Fruit fly (Drosophila melanogaster): Measurements from ENCODE around the gene Syn.

Gene Syn

DNA sequence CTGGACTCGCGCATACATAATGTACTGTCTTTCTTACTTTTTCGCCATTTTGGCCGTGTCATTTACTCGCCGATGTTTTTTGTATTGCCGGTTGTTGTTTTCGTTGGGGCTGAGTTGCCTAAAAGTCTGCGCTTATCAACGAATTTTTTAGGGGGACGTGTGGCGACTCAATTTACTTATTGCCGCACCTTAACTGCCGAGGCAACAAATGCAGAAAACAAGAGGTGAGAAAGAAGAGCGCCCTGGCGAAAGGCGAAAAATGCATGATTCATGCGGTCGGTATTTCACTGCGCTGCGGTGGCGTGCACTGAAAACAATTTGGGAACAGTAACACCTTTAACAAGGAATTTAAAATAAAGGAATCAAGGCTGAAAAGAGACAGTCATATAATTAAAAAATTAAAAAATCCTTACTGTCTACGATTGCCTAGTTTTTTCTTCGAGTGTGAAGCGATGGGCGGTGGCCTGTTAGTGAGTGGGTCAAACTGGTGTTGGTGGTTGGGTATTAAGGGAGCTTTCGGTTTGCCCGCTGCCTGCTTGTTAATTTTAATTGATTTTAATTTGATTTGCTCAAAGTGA is 78.5 kb downstream of the Syn start (continued):
- TF ChIP-seq bigmax (GFP tag; optimal IDR thresholded peaks at IDR 0.05): no peak
- peak; percentile 83 for TF ChIP-seq esg (GFP tag; conservative IDR thresholded peaks at IDR 0.05)
- TF ChIP-seq Lhr (GFP tag; optimal IDR thresholded peaks at IDR 0.05): no peak
- TF ChIP-seq CG11093 (GFP tag; IDR thresholded peaks at IDR 0.05): peak; percentile 65
- no peak for TF ChIP-seq mld (GFP tag; IDR thresholded peaks at IDR 0.05; ENCODE audit: partially characterized antibody)
- peak; percentile 2 for TF ChIP-seq CG17802 (tag; optimal IDR thresholded peaks at IDR 0.05)
- TF ChIP-seq CG4404 (GFP tag; IDR thresholded peaks at IDR 0.05): peak; percentile 51; the same call in 1 of the 2 replicates
- TF ChIP-seq nom (GFP tag; optimal IDR thresholded peaks at IDR 0.05): no peak
- TF ChIP-seq CG1647 (GFP tag; optimal IDR thresholded peaks at IDR 0.05): peak; percentile 55
- TF ChIP-seq luna (GFP tag; optimal IDR thresholded peaks at IDR 0.05): no peak
- TF ChIP-seq CG11560 (tag; IDR thresholded peaks at IDR 0.05): no peak; the same call in 2 of the 3 replicates
- peak; percentile 39 for TF ChIP-seq CG4854 (GFP tag; optimal IDR thresholded peaks at IDR 0.05)
- peak; percentile 73 for TF ChIP-seq bab2 (GFP tag; optimal IDR thresholded peaks at IDR 0.05)
- peak; percentile 82 for TF ChIP-seq CG17359 (tag; optimal IDR thresholded peaks at IDR 0.05)
- TF ChIP-seq zf30C (GFP tag; optimal IDR thresholded peaks at IDR 0.05): no peak
- no peak for TF ChIP-seq Jarid2 (GFP tag; optimal IDR thresholded peaks at IDR 0.05)
- TF ChIP-seq insv (GFP tag; optimal IDR thresholded peaks at IDR 0.05): no peak
- no peak for TF ChIP-seq usp (GFP tag; optimal IDR thresholded peaks at IDR 0.05)
- TF ChIP-seq Poxn (GFP tag; IDR thresholded peaks at IDR 0.05): no peak
- TF ChIP-seq phol (tag; optimal IDR thresholded peaks at IDR 0.05): peak; percentile 64
- TF ChIP-seq CG7987 (GFP tag; optimal IDR thresholded peaks at IDR 0.05): no peak
- peak; percentile 34 for TF ChIP-seq az2 (GFP tag; optimal IDR thresholded peaks at IDR 0.05)
- TF ChIP-seq H15 (GFP tag; IDR thresholded peaks at IDR 0.05): peak; percentile 73
- peak; percentile 50 for TF ChIP-seq CG9215 (GFP tag; IDR thresholded peaks at IDR 0.05)
- TF ChIP-seq Usf (GFP tag; optimal IDR thresholded peaks at IDR 0.05): peak; percentile 23
- peak; percentile 69 for TF ChIP-seq ranshi (GFP tag; IDR thresholded peaks at IDR 0.05)
- TF ChIP-seq crp (GFP tag; optimal IDR thresholded peaks at IDR 0.05): no peak
- peak; percentile 30 for TF ChIP-seq scrt (GFP tag; optimal IDR thresholded peaks at IDR 0.05)
- peak; percentile 52 for TF ChIP-seq CG8944 (GFP tag; optimal IDR thresholded peaks at IDR 0.05)
- TF ChIP-seq CG4707 (GFP tag; optimal IDR thresholded peaks at IDR 0.05): peak; percentile 39
- TF ChIP-seq slou (GFP tag; optimal IDR thresholded peaks at IDR 0.05): no peak
- no peak for TF ChIP-seq CG3065 (GFP tag; optimal IDR thresholded peaks at IDR 0.05)
- no peak for TF ChIP-seq CG9797 (GFP tag; optimal IDR thresholded peaks at IDR 0.05)
- no peak for TF ChIP-seq D (optimal IDR thresholded peaks at IDR 0.05)
- TF ChIP-seq D (GFP tag; optimal IDR thresholded peaks at IDR 0.05): peak; percentile 32
- no peak for TF ChIP-seq CG10959 (GFP tag; IDR thresholded peaks at IDR 0.05)
- peak; percentile 6 for TF ChIP-seq CG13624 (GFP tag; optimal IDR thresholded peaks at IDR 0.05)
- no peak for TF ChIP-seq MESR4 (GFP tag; optimal IDR thresholded peaks at IDR 0.05)
- peak; percentile 20 for TF ChIP-seq CG11398 (GFP tag; optimal IDR thresholded peaks at IDR 0.05)
- no peak for TF ChIP-seq CG1233 (GFP tag; optimal IDR thresholded peaks at IDR 0.05)
- no peak for TF ChIP-seq CG14860 (GFP tag; IDR thresholded peaks at IDR 0.05; ENCODE audit: partially characterized antibody)
- peak; percentile 6 to 52 for TF ChIP-seq Pdp1 (GFP tag; optimal IDR thresholded peaks at IDR 0.05)
- TF ChIP-seq Sry-β (GFP tag; optimal IDR thresholded peaks at IDR 0.05): no peak
- TF ChIP-seq ase (GFP tag; IDR thresholded peaks at IDR 0.05): peak; percentile 66; the same call in 1 of the 3 replicates
- no peak for TF ChIP-seq Dfd (GFP tag; optimal IDR thresholded peaks at IDR 0.05)
- no peak for TF ChIP-seq YL-1 (GFP tag; optimal IDR thresholded peaks at IDR 0.05)
- TF ChIP-seq CG16863 (GFP tag; optimal IDR thresholded peaks at IDR 0.05): peak; percentile 11
- TF ChIP-seq Fer2 (tag; optimal IDR thresholded peaks at IDR 0.05): no peak
- TF ChIP-seq Hand (GFP tag; optimal IDR thresholded peaks at IDR 0.05): no peak
- TF ChIP-seq CG9437 (GFP tag; optimal IDR thresholded peaks at IDR 0.05): no peak

Measured in whole organism, embryonic.